Fruit fly (Drosophila melanogaster) whole organism, embryonic: ENCODE results near the gene alpha-Man-Ia.
A peak's percentile ranks its signal among the peaks of the same experiment; 100 is the strongest.

Source experiments
- Atf3 ChIP-seq: fragments of 200-800 bp; sonication (Bioruptor generic); optimal IDR thresholded peaks from 3 replicates; lab custom pipeline; 2016; ENCODE audit warnings: missing biosample characterization, missing genetic modification characterization
- Bdp1 ChIP-seq: fragments of 200-800 bp; sonication (Bioruptor generic); optimal IDR thresholded peaks from 3 replicates; lab custom pipeline; 2016; ENCODE audit warnings: missing biosample characterization, missing genetic modification characterization
- C15 ChIP-seq: fragments of 200-800 bp; sonication (Bioruptor generic); IDR thresholded peaks from 3 replicates; pipeline ENCODE4 v1.3.6; 2022; ENCODE audit warnings: missing biosample characterization, missing genetic modification characterization
- CG11247 ChIP-seq: fragments of 200-800 bp; sonication (Bioruptor generic); IDR thresholded peaks from 2 replicates; pipeline ENCODE4 v1.3.6; 2022; ENCODE audit warnings: missing biosample characterization, missing genetic modification characterization
- CG12659 ChIP-seq: fragments of 200-800 bp; sonication (Bioruptor generic); optimal IDR thresholded peaks from 3 replicates; lab custom pipeline; 2017; ENCODE audit warnings: mild to moderate bottlenecking, missing biosample characterization, missing genetic modification reagents, missing genetic modification characterization
- CG12769 ChIP-seq: fragments of 200-800 bp; sonication (Bioruptor generic); optimal IDR thresholded peaks from 2 replicates; lab custom pipeline; 2019; ENCODE audit warnings: missing biosample characterization, mild to moderate bottlenecking, missing genetic modification characterization, moderate library complexity
- CG13894 ChIP-seq: fragments of 200-800 bp; sonication (Bioruptor generic); optimal IDR thresholded peaks from 3 replicates; lab custom pipeline; 2018; ENCODE audit warnings: missing biosample characterization, mild to moderate bottlenecking, missing genetic modification characterization, moderate library complexity
- CG14667 ChIP-seq: fragments of 200-800 bp; sonication (Bioruptor generic); IDR thresholded peaks from 2 replicates; pipeline ENCODE4 v1.3.6; 2022; ENCODE audit warnings: missing biosample characterization, missing genetic modification characterization
- CG15011 ChIP-seq: fragments of 200-800 bp; sonication (Bioruptor generic); optimal IDR thresholded peaks from 3 replicates; lab custom pipeline; 2018; ENCODE audit warnings: missing biosample characterization, mild to moderate bottlenecking, missing genetic modification characterization
- CG15601 ChIP-seq: fragments of 200-800 bp; sonication (Bioruptor generic); optimal IDR thresholded peaks from 3 replicates; lab custom pipeline; 2019; ENCODE audit warnings: missing biosample characterization, mild to moderate bottlenecking, missing genetic modification characterization, moderate library complexity
- CG17612 ChIP-seq: fragments of 200-800 bp; sonication (Bioruptor generic); IDR thresholded peaks from 2 replicates; pipeline ENCODE4 v1.3.6; 2022; ENCODE audit warnings: missing biosample characterization, missing genetic modification characterization
- CG1832 ChIP-seq: fragments of 200-800 bp; sonication (Bioruptor generic); optimal IDR thresholded peaks from 2 replicates; lab custom pipeline; 2017; ENCODE audit warnings: missing biosample characterization, mild to moderate bottlenecking, missing genetic modification characterization, inconsistent platforms
- CG3065 ChIP-seq: fragments of 200-800 bp; sonication (Bioruptor generic); optimal IDR thresholded peaks from 2 replicates; lab custom pipeline; 2016; ENCODE audit warnings: missing biosample characterization, missing genetic modification characterization
- CG43689 ChIP-seq: fragments of 200-800 bp; sonication (Bioruptor generic); IDR thresholded peaks from 2 replicates; pipeline ENCODE4 v1.3.6; 2022; ENCODE audit warnings: missing biosample characterization, missing genetic modification characterization
- CG7839 ChIP-seq: fragments of 200-800 bp; sonication (Bioruptor generic); optimal IDR thresholded peaks from 3 replicates; lab custom pipeline; 2018; ENCODE audit warnings: missing biosample characterization, mild to moderate bottlenecking, missing genetic modification characterization, moderate library complexity
- CoRest ChIP-seq: fragments of 200-800 bp; sonication (Bioruptor generic); optimal IDR thresholded peaks from 3 replicates; lab custom pipeline; 2018; ENCODE audit warnings: missing biosample characterization, mild to moderate bottlenecking, missing genetic modification characterization, moderate library complexity
- D19A ChIP-seq: fragments of 200-800 bp; optimal IDR thresholded peaks from 3 replicates; lab custom pipeline; 2019; ENCODE audit warnings: missing biosample characterization, mild to moderate bottlenecking, missing genetic modification characterization, moderate library complexity
- Dip2 ChIP-seq: fragments of 200-800 bp; sonication (Bioruptor generic); IDR thresholded peaks from 2 replicates; pipeline ENCODE4 v1.3.6; 2022; ENCODE audit warnings: missing biosample characterization, missing genetic modification characterization
- Drgx ChIP-seq: fragments of 200-800 bp; sonication (Bioruptor generic); IDR thresholded peaks from 2 replicates; pipeline ENCODE4 v1.3.6; 2022; ENCODE audit warnings: missing biosample characterization, missing genetic modification characterization
- Hmx ChIP-seq: fragments of 200-800 bp; sonication (Bioruptor generic); optimal IDR thresholded peaks from 2 replicates; lab custom pipeline; 2016; ENCODE audit warnings: missing biosample characterization, missing genetic modification characterization
- Hr39 ChIP-seq: fragments of >200 bp; optimal IDR thresholded peaks from 2 replicates; lab custom pipeline; 2017
- MBD-R2 ChIP-seq: fragments of 200-800 bp; sonication (Bioruptor generic); IDR thresholded peaks from 2 replicates; pipeline ENCODE4 v1.3.6; 2022; ENCODE audit warnings: missing biosample characterization, missing genetic modification characterization
- MESR4 ChIP-seq: fragments of 200-800 bp; sonication (Bioruptor generic); optimal IDR thresholded peaks from 2 replicates; lab custom pipeline; 2018; ENCODE audit warnings: missing biosample characterization, mild to moderate bottlenecking, missing genetic modification characterization, moderate library complexity
- Max ChIP-seq: fragments of 200-800 bp; sonication (Bioruptor generic); optimal IDR thresholded peaks from 2 replicates; lab custom pipeline; 2016; ENCODE audit warnings: missing biosample characterization, mild to moderate bottlenecking, missing genetic modification characterization
- Mrtf ChIP-seq: fragments of 200-800 bp; sonication (Bioruptor generic); IDR thresholded peaks from 3 replicates; pipeline ENCODE4 v1.3.6; 2022; ENCODE audit warnings: missing biosample characterization, missing genetic modification characterization
- Oaz ChIP-seq: fragments of 200-800 bp; sonication (Bioruptor generic); IDR thresholded peaks from 2 replicates; pipeline ENCODE4 v1.3.6; 2022; ENCODE audit warnings: missing biosample characterization, missing genetic modification characterization
- PHDP ChIP-seq: fragments of 200-800 bp; sonication (Bioruptor generic); optimal IDR thresholded peaks from 3 replicates; lab custom pipeline; 2018; ENCODE audit warnings: missing biosample characterization, mild to moderate bottlenecking, missing genetic modification characterization, moderate library complexity
- Rx ChIP-seq: fragments of 200-800 bp; sonication (Bioruptor generic); IDR thresholded peaks from 2 replicates; pipeline ENCODE4 v1.3.6; 2022; ENCODE audit warnings: missing biosample characterization, missing genetic modification characterization
- Spps ChIP-seq: fragments of 200-800 bp; sonication (Bioruptor generic); optimal IDR thresholded peaks from 2 replicates; lab custom pipeline; 2018; ENCODE audit warnings: missing biosample characterization, mild to moderate bottlenecking, missing genetic modification characterization
- Stat92E ChIP-seq, 3 experiments: fragments of >200 bp in 2 of 3; fragments of 200-800 bp in 1 of 3; sonication (Bioruptor generic) in 1 of 3; optimal IDR thresholded peaks; 2 replicates each; lab custom pipeline; 2017 to 2019; ENCODE audit warnings: missing biosample characterization in 3 of 3, missing genetic modification characterization in 3 of 3, mild to moderate bottlenecking in 1 of 3, moderate library complexity in 1 of 3
- amos ChIP-seq: fragments of 200-800 bp; sonication (Bioruptor generic); IDR thresholded peaks from 2 replicates; pipeline ENCODE4 v1.3.6; 2022; ENCODE audit warnings: missing biosample characterization, missing genetic modification characterization; ENCODE audit not compliant: partially characterized antibody
- az2 ChIP-seq: fragments of 200-800 bp; sonication (Bioruptor generic); optimal IDR thresholded peaks from 3 replicates; lab custom pipeline; 2016; ENCODE audit warnings: missing biosample characterization, missing genetic modification characterization
- crol ChIP-seq: fragments of 200-800 bp; sonication (Bioruptor generic); IDR thresholded peaks from 2 replicates; pipeline ENCODE4 v1.3.6; 2022; ENCODE audit warnings: missing biosample characterization, missing genetic modification characterization
- dmrt11E ChIP-seq: fragments of 200-800 bp; sonication (Bioruptor generic); optimal IDR thresholded peaks from 3 replicates; lab custom pipeline; 2018; ENCODE audit warnings: missing biosample characterization, mild to moderate bottlenecking, missing genetic modification characterization, moderate library complexity
- emc ChIP-seq: fragments of 200-800 bp; sonication (Bioruptor generic); optimal IDR thresholded peaks from 2 replicates; lab custom pipeline; 2016; ENCODE audit warnings: missing biosample characterization, missing genetic modification characterization
- eve ChIP-seq, 2 experiments: fragments of >200 bp; optimal IDR thresholded peaks; 2 replicates each; lab custom pipeline; 2017; ENCODE audit warnings: missing biosample characterization in 2 of 2, missing genetic modification characterization in 2 of 2
- fd102C ChIP-seq: fragments of 200-800 bp; sonication (Bioruptor generic); optimal IDR thresholded peaks from 2 replicates; lab custom pipeline; 2018; ENCODE audit warnings: missing biosample characterization, mild to moderate bottlenecking, missing genetic modification characterization, moderate library complexity
- hth ChIP-seq: fragments of >200 bp; optimal IDR thresholded peaks from 2 replicates; lab custom pipeline; 2017; ENCODE audit warnings: inconsistent platforms
- jing ChIP-seq: fragments of 200-800 bp; sonication (Bioruptor generic); optimal IDR thresholded peaks from 2 replicates; lab custom pipeline; 2018; ENCODE audit warnings: missing biosample characterization, mild to moderate bottlenecking, missing genetic modification characterization
- lbe ChIP-seq: fragments of 200-800 bp; sonication (Bioruptor generic); optimal IDR thresholded peaks from 2 replicates; lab custom pipeline; 2016; ENCODE audit warnings: missing biosample characterization, mild to moderate bottlenecking, missing genetic modification characterization
- lola ChIP-seq, 3 experiments: fragments of >200 bp in 2 of 3; fragments of 200-800 bp in 1 of 3; sonication (Bioruptor generic) in 1 of 3; optimal IDR thresholded peaks; 2 replicates each; lab custom pipeline; 2017 to 2019; ENCODE audit warnings: missing biosample characterization in 3 of 3, missing genetic modification characterization in 3 of 3, mild to moderate bottlenecking in 1 of 3, moderate library complexity in 1 of 3
- nerfin-2 ChIP-seq: fragments of 200-800 bp; sonication (Bioruptor generic); IDR thresholded peaks from 2 replicates; pipeline ENCODE4 v1.3.6; 2022; ENCODE audit warnings: missing biosample characterization, missing genetic modification characterization; ENCODE audit not compliant: partially characterized antibody
- otp ChIP-seq: fragments of 200-800 bp; sonication (Bioruptor generic); IDR thresholded peaks from 3 replicates; pipeline ENCODE4, ENCODE4 v1.3.6; 2022; ENCODE audit warnings: missing biosample characterization, missing genetic modification characterization
- pan ChIP-seq, 4 experiments: fragments of >200 bp in 3 of 4; fragments of 200-800 bp in 1 of 4; sonication (Bioruptor generic) in 1 of 4; optimal IDR thresholded peaks in 3 of 4; IDR thresholded peaks in 1 of 4; 2 replicates each; pipeline versions ENCODE4 v1.3.6 to Lab custom; 2017 to 2022; ENCODE audit warnings: missing biosample characterization in 2 of 4, missing genetic modification characterization in 2 of 4, mixed read lengths in 1 of 4
- ro ChIP-seq: fragments of 200-800 bp; sonication (Bioruptor generic); IDR thresholded peaks from 2 replicates; pipeline ENCODE4 v1.3.6; 2022; ENCODE audit warnings: missing biosample characterization, missing genetic modification characterization
- row ChIP-seq: fragments of 200-800 bp; sonication (Bioruptor generic); IDR thresholded peaks from 3 replicates; pipeline ENCODE4 v1.3.6; 2022; ENCODE audit warnings: missing biosample characterization, missing genetic modification characterization
- run ChIP-seq: fragments of 200-800 bp; sonication (Bioruptor generic); optimal IDR thresholded peaks from 3 replicates; lab custom pipeline; 2018; ENCODE audit warnings: missing biosample characterization, mild to moderate bottlenecking, missing genetic modification characterization
- sim ChIP-seq: fragments of 200-800 bp; sonication (Bioruptor generic); IDR thresholded peaks from 2 replicates; pipeline ENCODE4 v1.3.6; 2022; ENCODE audit warnings: missing biosample characterization, missing genetic modification characterization
- so ChIP-seq: fragments of 200-800 bp; sonication (Bioruptor generic); IDR thresholded peaks from 3 replicates; pipeline ENCODE4 v1.3.6; 2022; ENCODE audit warnings: missing biosample characterization, missing genetic modification characterization
- tio ChIP-seq: fragments of 200-800 bp; sonication (Bioruptor generic); optimal IDR thresholded peaks from 2 replicates; lab custom pipeline; 2017; ENCODE audit warnings: missing biosample characterization, missing genetic modification characterization, inconsistent platforms

Gene alpha-Man-Ia

DNA sequence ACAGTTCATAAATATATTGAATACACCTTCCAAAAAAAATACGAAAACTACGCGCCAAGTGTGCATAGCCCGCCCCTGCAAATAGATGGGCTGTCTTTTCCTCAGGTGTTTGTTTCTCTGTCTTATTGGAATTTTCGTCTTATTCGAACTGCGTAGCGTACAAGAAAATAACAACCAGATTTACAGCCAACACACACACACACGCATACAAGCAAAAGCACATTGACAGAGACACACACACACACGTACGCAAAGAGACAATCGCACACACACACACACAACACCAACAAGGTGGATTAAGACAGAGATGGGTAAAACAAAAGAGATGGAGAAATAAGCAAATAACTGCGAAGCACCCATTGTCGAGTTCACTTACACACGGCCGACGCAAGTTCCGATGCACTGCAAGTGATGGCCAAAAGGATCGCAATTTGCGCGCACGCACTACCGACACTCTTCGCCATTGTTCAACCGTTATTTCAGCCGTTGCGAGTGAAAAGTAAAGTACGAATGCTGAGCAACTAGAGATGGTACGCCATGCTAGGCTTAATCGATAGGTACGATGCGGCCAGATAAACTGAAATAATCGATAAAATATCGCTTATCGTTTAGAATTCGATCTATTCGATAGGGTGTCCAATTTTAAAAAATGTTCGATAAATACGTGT lies 40.1 kb upstream of the alpha-Man-Ia start (continued):
- TF ChIP-seq emc (no peak), otp (GFP tag; lab: Robert Waterston, UW) (no peak), CG14667 (GFP tag; lab: Robert Waterston, UW) (no peak), amos (peak; percentile 90), CG15011 (GFP tag; lab: Kevin White, UChicago) (no peak), Mrtf (GFP tag; lab: Robert Waterston, UW) (no peak), Oaz (GFP tag; lab: Robert Waterston, UW) (no peak), lbe (peak; percentile 47), sim (no peak), crol (GFP tag; lab: Robert Waterston, UW) (no peak), D19A (no peak), Spps (no peak), CG7839 (tag; lab: Kevin White, UChicago) (no peak), fd102C (no peak), MESR4 (GFP tag; lab: Kevin White, UChicago) (peak; percentile 87), MBD-R2 (peak; percentile 36), Drgx (GFP tag; lab: Robert Waterston, UW) (no peak), CG15601 (tag; lab: Kevin White, UChicago) (peak; percentile 33), so (GFP tag; lab: Robert Waterston, UW) (no peak), C15 (GFP tag; lab: Robert Waterston, UW) (no peak), jing (no peak), tio (GFP tag; lab: Kevin White, UChicago) (no peak), Hr39 (lab: Kevin White, UChicago) (no peak), nerfin-2 (GFP tag; lab: Robert Waterston, UW) (peak; percentile 95), Atf3 (GFP tag; lab: Kevin White, UChicago) (no peak), lola (GFP tag; optimal IDR thresholded peaks at IDR 0.05; lab: Kevin White, UChicago) (no peak), CG1832 (no peak), Hmx (no peak), ro (GFP tag; lab: Robert Waterston, UW) (no peak), Stat92E (GFP tag; optimal IDR thresholded peaks at IDR 0.05; lab: Kevin White, UChicago) (peak in 1 of 3 experiments; percentile 31), CG3065 (no peak), hth (lab: Kevin White, UChicago) (no peak), row (GFP tag; lab: Robert Waterston, UW) (peak; percentile 26; the same call in 2 of the 3 replicates), PHDP (tag; lab: Kevin White, UChicago) (no peak), dmrt11E (tag; lab: Kevin White, UChicago) (no peak), pan (optimal IDR thresholded peaks at IDR 0.05; lab: Kevin White, UChicago) (no peak), pan (GFP tag; optimal IDR thresholded peaks at IDR 0.05 in 1 of 2, IDR thresholded peaks at IDR 0.05 in 1 of 2) (no peak), CG11247 (no peak), CG13894 (tag; lab: Kevin White, UChicago) (peak; percentile 31), run (tag; lab: Kevin White, UChicago) (no peak), Rx (GFP tag; lab: Robert Waterston, UW) (no peak), CoRest (tag; lab: Kevin White, UChicago) (no peak), eve (GFP tag; optimal IDR thresholded peaks at IDR 0.05; lab: Kevin White, UChicago) (no peak), CG12769 (peak; percentile 20), Max (GFP tag; lab: Kevin White, UChicago) (no peak), CG43689 (GFP tag; lab: Robert Waterston, UW) (no peak), Dip2 (GFP tag; lab: Robert Waterston, UW) (no peak), CG17612 (no peak), az2 (GFP tag; lab: Kevin White, UChicago) (no peak), CG12659 (GFP tag; lab: Kevin White, UChicago) (peak; percentile 36), Bdp1 (GFP tag; lab: Kevin White, UChicago) (no peak)
